Worm (Caenorhabditis elegans): Measurements from ENCODE around the gene col-167.

ce11 chrX:6328860-6329259 is 5.6 kb downstream of the col-167 start, which contains the start of gene col-169:
- TF ChIP-seq ztf-4 (tag; optimal IDR thresholded peaks at IDR 0.05) (no peak), lsy-2 (tag; optimal IDR thresholded peaks at IDR 0.05) (no peak), ZK546.5 (tag; optimal IDR thresholded peaks at IDR 0.05) (no peak), nhr-129 (tag; optimal IDR thresholded peaks at IDR 0.05) (no peak), nhr-12 (tag; optimal IDR thresholded peaks at IDR 0.05) (no peak), alr-1 (tag; optimal IDR thresholded peaks at IDR 0.05) (no peak), lin-11 (tag; optimal IDR thresholded peaks at IDR 0.05) (no peak), skn-1 (tag; optimal IDR thresholded peaks at IDR 0.05) (no peak), peb-1 (tag; optimal IDR thresholded peaks at IDR 0.05) (no peak)
